6 worm cellular contexts compared by ENCODE assay signal in the genomic region with DNA sequence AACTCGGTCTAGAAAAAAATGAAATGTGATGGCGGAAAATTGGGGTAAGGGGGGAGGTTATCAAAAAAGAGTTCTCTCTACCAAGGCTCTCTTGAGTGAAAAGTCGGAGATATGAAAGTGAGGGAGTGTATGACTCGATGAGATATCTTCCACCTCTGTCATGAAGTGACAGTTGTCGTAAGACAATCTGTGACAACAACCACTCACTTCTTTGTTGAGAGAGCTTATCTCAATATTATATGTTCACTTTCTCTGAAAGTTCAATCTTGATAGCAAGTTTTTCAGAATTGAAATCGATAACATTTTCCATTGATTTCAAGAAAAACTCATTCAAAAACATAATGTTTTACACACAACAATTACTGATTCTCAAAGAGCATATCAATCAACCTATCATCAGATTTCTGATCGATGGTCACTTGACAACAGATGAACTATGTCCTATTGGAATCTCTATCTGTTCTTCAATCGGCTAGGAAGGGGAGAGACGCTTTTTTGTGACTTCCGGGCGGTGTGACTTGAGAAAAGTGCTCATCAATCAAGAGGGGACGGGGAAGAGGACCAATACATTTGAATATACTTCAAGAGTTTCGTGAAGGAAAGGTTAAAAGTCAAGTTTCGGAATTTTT.
TF ChIP-seq lines count a peak whose summit lies in the region.

No protein-coding gene starts in this region.

TF ChIP-seq in whole organism, L1 larva, 84 proteins besides CTCF, POLR2A, EP300 and RAD21 (continues in another document):
- TF ChIP-seq skn-1 (tag; optimal IDR thresholded peaks at IDR 0.05; lab: Kevin White, UChicago) (no peak), lin-14 (GFP tag; optimal IDR thresholded peaks at IDR 0.05; lab: Kevin White, UChicago) (peak; percentile 69), C34B4.2 (tag; optimal IDR thresholded peaks at IDR 0.05; lab: Kevin White, UChicago) (no peak), nhr-71 (tag; optimal IDR thresholded peaks at IDR 0.05; lab: Kevin White, UChicago) (peak; percentile 17), elt-3 (tag; optimal IDR thresholded peaks at IDR 0.05; lab: Kevin White, UChicago) (no peak), efl-1 (optimal IDR thresholded peaks at IDR 0.05; lab: Kevin White, UChicago) (no peak), efl-1 (GFP tag; optimal IDR thresholded peaks at IDR 0.05 in 1 of 2; lab: Kevin White, UChicago) (no peak), lin-39 (tag; optimal IDR thresholded peaks at IDR 0.05; lab: Kevin White, UChicago) (no peak), efl-3 (GFP tag; optimal IDR thresholded peaks at IDR 0.05; lab: Kevin White, UChicago) (no peak), rnt-1 (tag; optimal IDR thresholded peaks at IDR 0.05; lab: Kevin White, UChicago) (peak; percentile 43), ztf-4 (tag; optimal IDR thresholded peaks at IDR 0.05; lab: Kevin White, UChicago) (no peak), snu-23 (GFP tag; optimal IDR thresholded peaks at IDR 0.05; lab: Kevin White, UChicago) (no peak), hlh-4 (tag; optimal IDR thresholded peaks at IDR 0.05; lab: Kevin White, UChicago) (no peak), egl-13 (tag; optimal IDR thresholded peaks at IDR 0.05; lab: Kevin White, UChicago) (no peak)

TF ChIP-seq in whole organism, L2 larva, 48 proteins besides CTCF, POLR2A, EP300 and RAD21:
- TF ChIP-seq F13H6.1 (tag; optimal IDR thresholded peaks at IDR 0.05; lab: Kevin White, UChicago), result peak; percentile 44
- TF ChIP-seq nhr-21 (tag; optimal IDR thresholded peaks at IDR 0.05; lab: Kevin White, UChicago), result no peak
- TF ChIP-seq alr-1 (tag; optimal IDR thresholded peaks at IDR 0.05; lab: Kevin White, UChicago), result no peak
- no peak for TF ChIP-seq unc-62 (GFP tag; optimal IDR thresholded peaks at IDR 0.05; lab: Kevin White, UChicago)
- peak in 1 of 2 experiments; percentile 8 for TF ChIP-seq lsy-2 (tag; optimal IDR thresholded peaks at IDR 0.05; lab: Kevin White, UChicago)
TF ChIP-seq in whole organism, L2 larva: peak in this region for 2.

TF ChIP-seq in whole organism, L3 larva, 47 proteins besides CTCF, POLR2A, EP300 and RAD21:
- TF ChIP-seq lin-39 (tag; optimal IDR thresholded peaks at IDR 0.05; lab: Kevin White, UChicago) (peak; percentile 6), pqm-1 (tag; optimal IDR thresholded peaks at IDR 0.05; lab: Kevin White, UChicago) (no peak), elt-1 (tag; optimal IDR thresholded peaks at IDR 0.05; lab: Kevin White, UChicago) (peak; percentile 70), egl-5 (tag; optimal IDR thresholded peaks at IDR 0.05; lab: Kevin White, UChicago) (peak; percentile 21)

TF ChIP-seq in whole organism, L4 larva, 104 proteins besides CTCF, POLR2A, EP300 and RAD21:
- TF ChIP-seq fkh-10 (GFP tag; optimal IDR thresholded peaks at IDR 0.05; lab: Kevin White, UChicago) (no peak), unc-39 (tag; optimal IDR thresholded peaks at IDR 0.05; lab: Kevin White, UChicago) (no peak), ceh-20 (GFP tag; IDR thresholded peaks at IDR 0.05; lab: Robert Waterston, UW) (peak; percentile 19; the same call in 1 of the 2 replicates), daf-16 (GFP tag; optimal IDR thresholded peaks at IDR 0.05; lab: Kevin White, UChicago) (peak in 1 of 2 experiments; percentile 39), daf-16 (tag; optimal IDR thresholded peaks at IDR 0.05; lab: Kevin White, UChicago) (no peak), T20F7.1 (GFP tag; optimal IDR thresholded peaks at IDR 0.05; lab: Kevin White, UChicago) (no peak)

TF ChIP-seq in whole organism, late embryonic, 69 proteins besides CTCF, POLR2A, EP300 and RAD21:
- TF ChIP-seq unc-55 (GFP tag; optimal IDR thresholded peaks at IDR 0.05; lab: Kevin White, UChicago) (peak; percentile 42), ceh-24 (tag; optimal IDR thresholded peaks at IDR 0.05; lab: Kevin White, UChicago) (no peak)

TF ChIP-seq in whole organism, mixed stage, embryonic, 35 proteins besides CTCF, POLR2A, EP300 and RAD21:
- TF ChIP-seq hlh-1 (tag; optimal IDR thresholded peaks at IDR 0.05; lab: Kevin White, UChicago) (peak; percentile 76), sptf-1 (tag; optimal IDR thresholded peaks at IDR 0.05; lab: Kevin White, UChicago) (no peak), zip-8 (tag; optimal IDR thresholded peaks at IDR 0.05; lab: Kevin White, UChicago) (no peak), snpc-4 (tag; optimal IDR thresholded peaks at IDR 0.05; lab: Kevin White, UChicago) (no peak), elt-3 (tag; optimal IDR thresholded peaks at IDR 0.05; lab: Kevin White, UChicago) (no peak), ceh-39 (tag; optimal IDR thresholded peaks at IDR 0.05; lab: Kevin White, UChicago) (no peak), mep-1 (tag; optimal IDR thresholded peaks at IDR 0.05; lab: Kevin White, UChicago) (no peak), unc-120 (tag; optimal IDR thresholded peaks at IDR 0.05; lab: Kevin White, UChicago; ENCODE audit: poor library complexity, severe bottlenecking) (peak; percentile 10), nhr-12 (tag; optimal IDR thresholded peaks at IDR 0.05; lab: Kevin White, UChicago) (no peak), ham-2 (GFP tag; optimal IDR thresholded peaks at IDR 0.05; lab: Kevin White, UChicago) (no peak), tbx-8 (GFP tag; optimal IDR thresholded peaks at IDR 0.05; lab: Kevin White, UChicago) (no peak), unc-62 (GFP tag; optimal IDR thresholded peaks at IDR 0.05; lab: Kevin White, UChicago) (peak; percentile 79), nhr-28 (tag; optimal IDR thresholded peaks at IDR 0.05; lab: Kevin White, UChicago) (no peak), ceh-83 (GFP tag; optimal IDR thresholded peaks at IDR 0.05; lab: Kevin White, UChicago) (no peak), ceh-43 (GFP tag; optimal IDR thresholded peaks at IDR 0.05; lab: Kevin White, UChicago) (no peak), blmp-1 (tag; optimal IDR thresholded peaks at IDR 0.05; lab: Kevin White, UChicago) (no peak), ces-1 (GFP tag; optimal IDR thresholded peaks at IDR 0.05; lab: Kevin White, UChicago) (no peak), nhr-237 (tag; optimal IDR thresholded peaks at IDR 0.05; lab: Kevin White, UChicago) (no peak)
